Fruit fly (Drosophila melanogaster) whole organism, embryonic: ENCODE results near the gene Rpn10.

Experiments
- Antp ChIP-seq: fragments of 200-800 bp; sonication (Bioruptor generic); optimal IDR thresholded peaks from 3 replicates; lab custom pipeline; 2016; ENCODE audit warnings: missing biosample characterization, missing genetic modification characterization
- B-H1 ChIP-seq: fragments of 200-800 bp; sonication (Bioruptor generic); IDR thresholded peaks from 3 replicates; pipeline ENCODE4 v1.3.6; 2022; ENCODE audit warnings: missing biosample characterization, missing genetic modification characterization
- CG10267 ChIP-seq: fragments of 200-800 bp; sonication (Bioruptor generic); optimal IDR thresholded peaks from 2 replicates; lab custom pipeline; 2018; ENCODE audit warnings: missing biosample characterization, mild to moderate bottlenecking, missing genetic modification characterization, moderate library complexity
- CG14710 ChIP-seq: fragments of 200-800 bp; sonication (Bioruptor generic); optimal IDR thresholded peaks from 3 replicates; lab custom pipeline; 2019; ENCODE audit warnings: missing biosample characterization, mild to moderate bottlenecking, missing genetic modification characterization, moderate library complexity
- CG15696 ChIP-seq: fragments of 200-800 bp; sonication (Bioruptor generic); optimal IDR thresholded peaks from 2 replicates; lab custom pipeline; 2019; ENCODE audit warnings: missing biosample characterization, mild to moderate bottlenecking, missing genetic modification characterization, moderate library complexity
- CG2116 ChIP-seq: fragments of 200-800 bp; sonication (Bioruptor generic); optimal IDR thresholded peaks from 3 replicates; lab custom pipeline; 2018; ENCODE audit warnings: missing biosample characterization, mild to moderate bottlenecking, missing genetic modification characterization
- CG2889 ChIP-seq: fragments of 200-800 bp; sonication (Bioruptor generic); IDR thresholded peaks from 3 replicates; pipeline ENCODE4 v1.3.6; 2022; ENCODE audit warnings: missing biosample characterization, missing genetic modification characterization
- CG34422 ChIP-seq: fragments of 200-800 bp; sonication (Bioruptor generic); IDR thresholded peaks from 3 replicates; pipeline ENCODE4 v1.3.6; 2022; ENCODE audit warnings: missing biosample characterization, missing genetic modification characterization
- CG4707 ChIP-seq: fragments of 200-800 bp; sonication (Bioruptor generic); optimal IDR thresholded peaks from 2 replicates; lab custom pipeline; 2018; ENCODE audit warnings: missing biosample characterization, mild to moderate bottlenecking, missing genetic modification characterization, moderate library complexity
- CG4730 ChIP-seq: fragments of 200-800 bp; sonication (Bioruptor generic); IDR thresholded peaks from 2 replicates; pipeline ENCODE4 v1.3.6; 2022; ENCODE audit warnings: missing biosample characterization, missing genetic modification characterization
- CG4820 ChIP-seq: fragments of 200-800 bp; sonication (Bioruptor generic); optimal IDR thresholded peaks from 3 replicates; lab custom pipeline; 2016; ENCODE audit warnings: missing biosample characterization, missing genetic modification characterization
- CG5953 ChIP-seq: fragments of 200-800 bp; sonication (Bioruptor generic); IDR thresholded peaks from 2 replicates; pipeline ENCODE4 v1.3.6; 2022; ENCODE audit warnings: missing biosample characterization, missing genetic modification characterization
- CG6654 ChIP-seq: fragments of 200-800 bp; sonication (Bioruptor generic); optimal IDR thresholded peaks from 2 replicates; lab custom pipeline; 2017; ENCODE audit warnings: missing biosample characterization, mild to moderate bottlenecking, missing genetic modification characterization
- CG7928 ChIP-seq: fragments of 200-800 bp; sonication (Bioruptor generic); optimal IDR thresholded peaks from 2 replicates; lab custom pipeline; 2017; ENCODE audit warnings: missing biosample characterization, mild to moderate bottlenecking, missing genetic modification characterization
- D19A ChIP-seq: fragments of 200-800 bp; optimal IDR thresholded peaks from 3 replicates; lab custom pipeline; 2019; ENCODE audit warnings: missing biosample characterization, mild to moderate bottlenecking, missing genetic modification characterization, moderate library complexity
- Fer2 ChIP-seq: fragments of 200-800 bp; sonication (Bioruptor generic); optimal IDR thresholded peaks from 2 replicates; lab custom pipeline; 2018; ENCODE audit warnings: missing biosample characterization, mild to moderate bottlenecking, missing genetic modification characterization, moderate library complexity
- HLHmδ ChIP-seq: fragments of 200-800 bp; sonication (Bioruptor generic); optimal IDR thresholded peaks from 2 replicates; lab custom pipeline; 2018; ENCODE audit warnings: missing biosample characterization, mild to moderate bottlenecking, missing genetic modification characterization, moderate library complexity
- Hr3 ChIP-seq: fragments of 200-800 bp; sonication (Bioruptor generic); optimal IDR thresholded peaks from 3 replicates; lab custom pipeline; 2016; ENCODE audit warnings: missing biosample characterization, missing genetic modification characterization
- Hr51 ChIP-seq, 2 experiments: fragments of 200-800 bp; sonication (Bioruptor generic); optimal IDR thresholded peaks; 2 replicates in 1 of 2; 3 replicates in 1 of 2; lab custom pipeline; 2016 to 2018; ENCODE audit warnings: missing biosample characterization in 2 of 2, missing genetic modification characterization in 2 of 2, mild to moderate bottlenecking in 1 of 2, moderate library complexity in 1 of 2
- MESR4 ChIP-seq: fragments of 200-800 bp; sonication (Bioruptor generic); optimal IDR thresholded peaks from 2 replicates; lab custom pipeline; 2018; ENCODE audit warnings: missing biosample characterization, mild to moderate bottlenecking, missing genetic modification characterization, moderate library complexity
- Rx ChIP-seq: fragments of 200-800 bp; sonication (Bioruptor generic); IDR thresholded peaks from 2 replicates; pipeline ENCODE4 v1.3.6; 2022; ENCODE audit warnings: missing biosample characterization, missing genetic modification characterization
- Side ChIP-seq: fragments of 200-800 bp; sonication (Bioruptor generic); optimal IDR thresholded peaks from 2 replicates; lab custom pipeline; 2016; ENCODE audit warnings: missing biosample characterization, missing genetic modification characterization
- Xrp1 ChIP-seq: fragments of 200-800 bp; sonication (Bioruptor generic); IDR thresholded peaks from 2 replicates; pipeline ENCODE4 v1.3.6; 2022; ENCODE audit warnings: missing biosample characterization, missing genetic modification characterization
- ab ChIP-seq: fragments of 200-800 bp; sonication (Bioruptor generic); optimal IDR thresholded peaks from 2 replicates; lab custom pipeline; 2016; ENCODE audit warnings: missing biosample characterization, missing genetic modification characterization
- cas ChIP-seq: fragments of 200-800 bp; sonication (Bioruptor generic); IDR thresholded peaks from 2 replicates; pipeline ENCODE4 v1.3.6; 2022; ENCODE audit warnings: missing biosample characterization, missing genetic modification characterization
- cato ChIP-seq: fragments of 200-800 bp; sonication (Bioruptor generic); optimal IDR thresholded peaks from 2 replicates; lab custom pipeline; 2016; ENCODE audit warnings: missing biosample characterization, missing genetic modification characterization, borderline replicate concordance
- chif ChIP-seq, 2 experiments: fragments of 200-800 bp; sonication (Bioruptor generic); optimal IDR thresholded peaks; 3 replicates each; lab custom pipeline; 2016; ENCODE audit warnings: missing biosample characterization in 2 of 2, missing genetic modification characterization in 2 of 2
- croc ChIP-seq: fragments of 200-800 bp; sonication (Bioruptor generic); conservative IDR thresholded peaks from 3 replicates; pipeline ENCODE4 v1.3.6; 2022; ENCODE audit warnings: missing biosample characterization, missing genetic modification characterization
- disco-r ChIP-seq: fragments of 200-800 bp; sonication (Bioruptor generic); optimal IDR thresholded peaks from 2 replicates; lab custom pipeline; 2016; ENCODE audit warnings: missing biosample characterization, missing genetic modification characterization
- grn ChIP-seq: fragments of 200-800 bp; sonication (Bioruptor generic); optimal IDR thresholded peaks from 3 replicates; lab custom pipeline; 2017; ENCODE audit warnings: missing biosample characterization, missing genetic modification characterization
- hbn ChIP-seq: fragments of 200-800 bp; sonication (Bioruptor generic); IDR thresholded peaks from 2 replicates; pipeline ENCODE4 v1.3.6; 2022; ENCODE audit warnings: missing biosample characterization, missing genetic modification characterization; ENCODE audit not compliant: partially characterized antibody
- ind ChIP-seq: fragments of 200-800 bp; sonication (Bioruptor generic); optimal IDR thresholded peaks from 3 replicates; lab custom pipeline; 2016; ENCODE audit warnings: missing biosample characterization, missing genetic modification characterization
- jumu ChIP-seq: fragments of 200-800 bp; sonication (Bioruptor generic); optimal IDR thresholded peaks from 3 replicates; lab custom pipeline; 2016; ENCODE audit warnings: missing biosample characterization, missing genetic modification characterization
- kni ChIP-seq: fragments of 200-800 bp; sonication (Bioruptor generic); optimal IDR thresholded peaks from 3 replicates; lab custom pipeline; 2017; ENCODE audit warnings: mild to moderate bottlenecking, missing biosample characterization, missing genetic modification reagents, missing genetic modification characterization
- knrl ChIP-seq: fragments of 200-800 bp; sonication (Bioruptor generic); IDR thresholded peaks from 3 replicates; pipeline ENCODE4 v1.3.6; 2022; ENCODE audit warnings: missing biosample characterization, missing genetic modification characterization; ENCODE audit not compliant: partially characterized antibody
- lmd ChIP-seq: fragments of 200-800 bp; sonication (Bioruptor generic); IDR thresholded peaks from 2 replicates; pipeline ENCODE4 v1.3.6; 2022; ENCODE audit warnings: missing biosample characterization, missing genetic modification characterization
- pho ChIP-seq: fragments of 200-800 bp; sonication (Bioruptor generic); optimal IDR thresholded peaks from 2 replicates; lab custom pipeline; 2016; ENCODE audit warnings: missing biosample characterization, missing genetic modification characterization
- run ChIP-seq: fragments of 200-800 bp; sonication (Bioruptor generic); optimal IDR thresholded peaks from 3 replicates; lab custom pipeline; 2018; ENCODE audit warnings: missing biosample characterization, mild to moderate bottlenecking, missing genetic modification characterization
- sisA ChIP-seq: fragments of 200-800 bp; sonication (Bioruptor generic); IDR thresholded peaks from 2 replicates; pipeline ENCODE4 v1.3.6; 2022; ENCODE audit warnings: missing biosample characterization, missing genetic modification characterization
- so ChIP-seq: fragments of 200-800 bp; sonication (Bioruptor generic); IDR thresholded peaks from 3 replicates; pipeline ENCODE4 v1.3.6; 2022; ENCODE audit warnings: missing biosample characterization, missing genetic modification characterization
- tin ChIP-seq: fragments of 200-800 bp; sonication (Bioruptor generic); optimal IDR thresholded peaks from 3 replicates; lab custom pipeline; 2016; ENCODE audit warnings: missing biosample characterization, missing genetic modification characterization
- zen2 ChIP-seq: fragments of 200-800 bp; sonication (Bioruptor generic); IDR thresholded peaks from 3 replicates; pipeline ENCODE4 v1.3.6; 2022; ENCODE audit warnings: missing biosample characterization, missing genetic modification characterization; ENCODE audit not compliant: partially characterized antibody

Rpn10 gene

DNA sequence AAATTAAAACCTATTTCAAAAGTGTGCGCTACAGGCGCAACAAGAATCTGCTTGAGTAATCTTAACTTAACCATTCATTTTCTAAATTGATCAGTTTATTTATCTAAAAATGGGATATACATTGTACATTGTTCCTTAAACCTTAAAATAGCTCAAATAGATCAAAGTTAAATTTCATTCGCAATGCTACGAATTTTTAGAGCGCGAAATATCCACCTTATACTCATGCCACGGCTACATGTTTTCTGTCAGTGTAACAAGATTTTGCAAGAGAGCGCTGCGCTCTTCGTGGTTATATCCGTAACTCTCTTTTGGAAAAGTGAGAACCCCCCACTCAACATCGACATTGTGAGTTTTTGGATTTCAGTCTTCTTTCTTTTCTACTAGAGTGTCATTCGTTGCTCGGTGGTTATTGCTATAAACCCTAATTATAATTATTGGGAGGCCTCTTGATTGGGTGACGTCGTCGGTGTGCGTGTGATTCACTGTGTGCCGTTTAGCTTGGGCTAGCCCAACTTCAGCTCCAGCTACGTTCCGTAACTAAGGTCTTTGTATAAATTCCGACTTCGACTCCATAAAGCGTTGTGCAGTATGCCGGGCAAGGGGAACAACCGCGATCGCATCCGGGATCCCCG is 27.2 kb upstream of the Rpn10 start (continued):
- no peak for TF ChIP-seq sisA (GFP tag; lab: Robert Waterston, UW)
- TF ChIP-seq D19A (tag; lab: Kevin White, UChicago) = peak; percentile 32
- peak; percentile 39; the same call in 1 of the 3 replicates for TF ChIP-seq so (GFP tag; lab: Robert Waterston, UW)
- no peak for TF ChIP-seq CG7928 (GFP tag; lab: Kevin White, UChicago)
- no peak for TF ChIP-seq knrl
- no peak for TF ChIP-seq Side (GFP tag; lab: Kevin White, UChicago)
- peak; percentile 40 for TF ChIP-seq Antp
- TF ChIP-seq chif (GFP tag; optimal IDR thresholded peaks at IDR 0.05; lab: Kevin White, UChicago) = peak; percentile 16 to 41
- TF ChIP-seq Xrp1 (GFP tag; lab: Robert Waterston, UW) = peak; percentile 57; the same call in 1 of the 2 replicates
- TF ChIP-seq CG4730 (GFP tag; lab: Robert Waterston, UW) = no peak
- no peak for TF ChIP-seq grn (GFP tag; lab: Kevin White, UChicago)
- peak; percentile 38 for TF ChIP-seq Hr3 (GFP tag; lab: Kevin White, UChicago)
- no peak for TF ChIP-seq cato (GFP tag; lab: Kevin White, UChicago)
- TF ChIP-seq Hr51 (GFP tag; optimal IDR thresholded peaks at IDR 0.05; lab: Kevin White, UChicago) = peak in 1 of 2 experiments; percentile 49
- TF ChIP-seq ab (GFP tag; lab: Kevin White, UChicago) = no peak
- TF ChIP-seq HLHmδ (GFP tag; lab: Kevin White, UChicago) = no peak
- no peak for TF ChIP-seq lmd (GFP tag; lab: Robert Waterston, UW)
- TF ChIP-seq CG2116 (GFP tag; lab: Kevin White, UChicago) = no peak
- TF ChIP-seq disco-r (GFP tag; lab: Kevin White, UChicago) = no peak
- no peak for TF ChIP-seq hbn (GFP tag; lab: Robert Waterston, UW)
- no peak for TF ChIP-seq jumu
- TF ChIP-seq ind (GFP tag; lab: Kevin White, UChicago) = peak; percentile 39
- no peak for TF ChIP-seq kni (GFP tag; lab: Kevin White, UChicago)
- no peak for TF ChIP-seq croc (GFP tag; lab: Robert Waterston, UW)
- no peak for TF ChIP-seq CG34422 (GFP tag; lab: Robert Waterston, UW)
- no peak for TF ChIP-seq CG4820 (GFP tag; lab: Kevin White, UChicago)
- 0 out of 2 replicates have a peak, but pooled peaks have one; percentile 27 for TF ChIP-seq Rx
- no peak for TF ChIP-seq B-H1 (GFP tag; lab: Robert Waterston, UW)
- no peak for TF ChIP-seq zen2 (GFP tag; lab: Robert Waterston, UW)
- 0 out of 3 replicates have a peak, but pooled peaks have one; percentile 26 for TF ChIP-seq CG2889 (GFP tag; lab: Robert Waterston, UW)
- TF ChIP-seq cas (GFP tag; lab: Robert Waterston, UW) = no peak
- no peak for TF ChIP-seq MESR4
- no peak for TF ChIP-seq CG6654
- no peak for TF ChIP-seq run (tag; lab: Kevin White, UChicago)
- TF ChIP-seq pho (GFP tag; lab: Kevin White, UChicago) = peak; percentile 42
- TF ChIP-seq Fer2 (tag; lab: Kevin White, UChicago) = no peak
- no peak for TF ChIP-seq CG4707 (GFP tag; lab: Kevin White, UChicago)
- no peak for TF ChIP-seq CG5953
- TF ChIP-seq CG10267 (tag; lab: Kevin White, UChicago) = peak; percentile 28
- TF ChIP-seq tin = peak; percentile 50
- no peak for TF ChIP-seq CG15696
- peak; percentile 20 for TF ChIP-seq CG14710 (tag; lab: Kevin White, UChicago)
